Fruit fly (Drosophila melanogaster) whole organism, wandering third instar larva: Measurements from ENCODE around the gene Col4a1.

Experiments used
- Abd-B ChIP-seq: fragments of >200 bp; optimal IDR thresholded peaks from 2 replicates; lab custom pipeline; 2017; ENCODE audit warnings: missing biosample characterization, missing genetic modification characterization
- CG32264 ChIP-seq: fragments of 200-800 bp; sonication (Bioruptor generic); optimal IDR thresholded peaks from 2 replicates; lab custom pipeline; 2016; ENCODE audit warnings: missing biosample characterization, missing genetic modification characterization
- CG9705 ChIP-seq: fragments of 200-800 bp; sonication (Bioruptor generic); optimal IDR thresholded peaks from 2 replicates; lab custom pipeline; 2018; ENCODE audit warnings: missing biosample characterization, mild to moderate bottlenecking, missing genetic modification characterization
- CrebA ChIP-seq: fragments of 200-800 bp; sonication (Bioruptor generic); optimal IDR thresholded peaks from 2 replicates; lab custom pipeline; 2016; ENCODE audit warnings: missing biosample characterization, mild to moderate bottlenecking, missing genetic modification characterization, borderline replicate concordance
- Dfd ChIP-seq: fragments of >200 bp; optimal IDR thresholded peaks from 2 replicates; lab custom pipeline; 2017; ENCODE audit warnings: missing biosample characterization, missing genetic modification characterization
- Dif ChIP-seq: fragments of 200-275, 200-300 bp; sonication (Bioruptor generic); optimal IDR thresholded peaks from 2 replicates; lab custom pipeline; 2018; ENCODE audit warnings: missing biosample characterization, missing genetic modification characterization; ENCODE audit not compliant: partially characterized antibody
- GATAd ChIP-seq: sonication (Bioruptor generic); optimal IDR thresholded peaks from 2 replicates; lab custom pipeline; 2016; ENCODE audit warnings: missing biosample characterization, missing genetic modification characterization
- HLH106 ChIP-seq: fragments of 200-800 bp; optimal IDR thresholded peaks from 3 replicates; lab custom pipeline; 2019; ENCODE audit warnings: missing biosample characterization, mild to moderate bottlenecking, missing genetic modification characterization, moderate library complexity
- Hnf4 ChIP-seq: fragments of 200-800 bp; sonication (Bioruptor generic); optimal IDR thresholded peaks from 2 replicates; lab custom pipeline; 2016; ENCODE audit warnings: missing biosample characterization, mild to moderate bottlenecking, missing genetic modification characterization
- Hr78 ChIP-seq: fragments of >200 bp; optimal IDR thresholded peaks from 2 replicates; lab custom pipeline; 2017; ENCODE audit warnings: missing biosample characterization, missing genetic modification characterization
- Hr83 ChIP-seq: fragments of 200-300 bp; sonication (Bioruptor generic); optimal IDR thresholded peaks from 2 replicates; lab custom pipeline; 2016; ENCODE audit warnings: missing biosample characterization, mild to moderate bottlenecking, missing genetic modification characterization, moderate library complexity; ENCODE audit not compliant: poor library complexity, severe bottlenecking
- Jra ChIP-seq: sonication (Bioruptor generic); optimal IDR thresholded peaks from 2 replicates; lab custom pipeline; 2016; ENCODE audit warnings: missing biosample characterization, missing genetic modification characterization
- Mio ChIP-seq: sonication (Bioruptor generic); optimal IDR thresholded peaks from 2 replicates; lab custom pipeline; 2016; ENCODE audit warnings: missing biosample characterization, missing genetic modification characterization
- Myc ChIP-seq: fragments of >200 bp; optimal IDR thresholded peaks from 2 replicates; lab custom pipeline; 2017
- N ChIP-seq: fragments of >200 bp; optimal IDR thresholded peaks from 2 replicates; lab custom pipeline; 2018; ENCODE audit warnings: missing biosample characterization, missing external identifiers, missing genetic modification characterization
- OdsH ChIP-seq: fragments of 200-800 bp; sonication (Bioruptor generic); optimal IDR thresholded peaks from 2 replicates; lab custom pipeline; 2016; ENCODE audit warnings: missing biosample characterization, mild to moderate bottlenecking, missing genetic modification characterization
- Rel ChIP-seq, 2 experiments: fragments of 200-800 bp; sonication (Bioruptor generic) in 1 of 2; optimal IDR thresholded peaks; 2 replicates in 1 of 2; 3 replicates in 1 of 2; lab custom pipeline; 2016 to 2019; ENCODE audit warnings: mild to moderate bottlenecking in 2 of 2, missing biosample characterization in 2 of 2, missing genetic modification characterization in 2 of 2, moderate library complexity in 1 of 2
- Sp1 ChIP-seq: fragments of 200-800 bp; sonication (Bioruptor generic); optimal IDR thresholded peaks from 3 replicates; lab custom pipeline; 2019; ENCODE audit warnings: missing biosample characterization, mild to moderate bottlenecking, missing genetic modification characterization, moderate library complexity
- Vsx2 ChIP-seq: fragments of 200-300, 225-300 bp; sonication (Bioruptor generic); optimal IDR thresholded peaks from 2 replicates; lab custom pipeline; 2018; ENCODE audit warnings: missing biosample characterization, missing genetic modification characterization; ENCODE audit not compliant: partially characterized antibody
- br ChIP-seq: fragments of 200-800 bp; sonication (Bioruptor generic); optimal IDR thresholded peaks from 2 replicates; lab custom pipeline; 2016; ENCODE audit warnings: missing biosample characterization, missing genetic modification characterization
- brk ChIP-seq: fragments of 200-800 bp; sonication (Bioruptor generic); optimal IDR thresholded peaks from 2 replicates; lab custom pipeline; 2016; ENCODE audit warnings: missing biosample characterization, mild to moderate bottlenecking, missing genetic modification characterization
- dl ChIP-seq, 2 experiments: fragments of 175-275, 200-275 bp in 1 of 2; fragments of 200-275 bp in 1 of 2; sonication (Bioruptor generic); optimal IDR thresholded peaks; lab custom pipeline; 2018; ENCODE audit warnings: mild to moderate bottlenecking in 2 of 2, missing biosample characterization in 2 of 2, missing genetic modification characterization in 2 of 2, moderate library complexity in 2 of 2; ENCODE audit not compliant: partially characterized antibody in 2 of 2, insufficient read depth in 1 of 2
- dmrt93B ChIP-seq: fragments of 200-800 bp; sonication (Bioruptor generic); optimal IDR thresholded peaks from 2 replicates; lab custom pipeline; 2018; ENCODE audit warnings: missing biosample characterization, mild to moderate bottlenecking, missing genetic modification characterization
- dsf ChIP-seq: sonication (Bioruptor generic); optimal IDR thresholded peaks from 2 replicates; lab custom pipeline; 2016; ENCODE audit warnings: missing biosample characterization, missing genetic modification characterization, borderline replicate concordance
- ey ChIP-seq: fragments of 200-800 bp; sonication (Bioruptor generic); optimal IDR thresholded peaks from 2 replicates; lab custom pipeline; 2016; ENCODE audit warnings: missing biosample characterization, missing genetic modification characterization
- foxo ChIP-seq, 2 experiments: fragments of 200-800 bp; sonication (Bioruptor generic); optimal IDR thresholded peaks; 2 replicates in 1 of 2; 3 replicates in 1 of 2; lab custom pipeline; 2016 to 2017; ENCODE audit warnings: missing biosample characterization in 2 of 2, missing genetic modification characterization in 2 of 2
- fru ChIP-seq: fragments of 200-800 bp; sonication (Bioruptor generic); optimal IDR thresholded peaks from 3 replicates; lab custom pipeline; 2016; ENCODE audit warnings: missing biosample characterization, mild to moderate bottlenecking, missing genetic modification characterization
- h ChIP-seq: fragments of 200-800 bp; sonication (Bioruptor generic); optimal IDR thresholded peaks from 3 replicates; lab custom pipeline; 2016; ENCODE audit warnings: missing biosample characterization, mild to moderate bottlenecking, missing genetic modification characterization
- jim ChIP-seq: fragments of 175-275, 200-325 bp; sonication (Bioruptor generic); optimal IDR thresholded peaks from 2 replicates; lab custom pipeline; 2016; ENCODE audit warnings: missing biosample characterization, mild to moderate bottlenecking, missing genetic modification characterization
- lola ChIP-seq: fragments of >200 bp; optimal IDR thresholded peaks from 2 replicates; lab custom pipeline; 2017; ENCODE audit warnings: missing biosample characterization, missing genetic modification characterization
- pan ChIP-seq: fragments of >200 bp; optimal IDR thresholded peaks from 2 replicates; lab custom pipeline; 2017
- psq ChIP-seq: fragments of 200-800 bp; sonication (Bioruptor generic); optimal IDR thresholded peaks from 3 replicates; lab custom pipeline; 2017; ENCODE audit warnings: missing biosample characterization, mild to moderate bottlenecking, missing genetic modification characterization, moderate library complexity
- rgr ChIP-seq: fragments of 200-800 bp; sonication (Bioruptor generic); optimal IDR thresholded peaks from 3 replicates; lab custom pipeline; 2016; ENCODE audit warnings: missing biosample characterization, mild to moderate bottlenecking, missing genetic modification characterization
- sage ChIP-seq: fragments of 200-800 bp; sonication (Bioruptor generic); optimal IDR thresholded peaks from 2 replicates; lab custom pipeline; 2016; ENCODE audit warnings: missing biosample characterization, mild to moderate bottlenecking, missing genetic modification characterization
- sv ChIP-seq: fragments of 200-800 bp; sonication (Bioruptor generic); optimal IDR thresholded peaks from 3 replicates; lab custom pipeline; 2016; ENCODE audit warnings: missing biosample characterization, missing genetic modification characterization
- tai ChIP-seq: sonication (Bioruptor generic); optimal IDR thresholded peaks from 2 replicates; lab custom pipeline; 2016; ENCODE audit warnings: missing biosample characterization, missing genetic modification characterization
- usp ChIP-seq: fragments of >200 bp; optimal IDR thresholded peaks from 2 replicates; lab custom pipeline; 2017; ENCODE audit warnings: missing biosample characterization, missing genetic modification characterization
- woc ChIP-seq: sonication (Bioruptor generic); optimal IDR thresholded peaks from 2 replicates; lab custom pipeline; 2016; ENCODE audit warnings: missing biosample characterization, mild to moderate bottlenecking, missing genetic modification characterization

Gene Col4a1

dm6 chr2L:5043495-5044146 lies 14.2 kb downstream of the Col4a1 start (continued):
- TF ChIP-seq dl (GFP tag; optimal IDR thresholded peaks at IDR 0.05; lab: Kevin White, UChicago; ENCODE audit: insufficient read depth in 1 of 2, partially characterized antibody in 2 of 2) (no peak), Hnf4 (GFP tag; lab: Kevin White, UChicago) (peak; percentile 72), GATAd (GFP tag; lab: Kevin White, UChicago) (no peak), HLH106 (tag; lab: Kevin White, UChicago) (peak; percentile 48), jim (no peak), ey (GFP tag; lab: Kevin White, UChicago) (peak; percentile 51), sv (GFP tag; lab: Kevin White, UChicago) (no peak)

DNA sequence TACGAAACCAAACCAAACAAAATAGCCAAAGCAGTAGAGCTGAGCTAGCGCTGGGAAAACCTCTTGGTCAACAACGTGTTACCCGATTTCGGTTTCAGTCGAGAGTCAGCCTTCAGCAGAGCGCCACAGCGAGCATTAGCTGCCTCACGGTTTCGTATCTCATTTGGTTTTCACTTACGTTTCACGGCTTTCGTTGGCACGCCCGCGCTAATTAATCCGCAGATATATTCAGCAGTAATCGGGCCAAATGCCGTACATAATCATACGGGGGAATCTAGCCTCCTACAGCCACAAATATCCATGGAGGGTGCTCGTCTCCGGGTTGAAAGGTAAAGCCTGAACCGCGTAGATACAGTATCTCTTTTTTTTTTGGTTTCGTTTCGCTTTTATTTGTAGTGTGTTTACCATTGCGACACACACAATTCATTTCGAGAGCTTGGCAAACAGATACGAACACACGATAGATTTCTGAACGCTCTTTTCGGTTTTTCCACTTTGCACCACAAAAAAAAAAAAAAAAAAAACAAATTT lies 15.0 kb downstream of the Col4a1 start, which contains the start of gene CG31650:
Gene CG31650, minus strand, starts transcription at position 352 of the 531 bp plus-strand sequence.
- TF ChIP-seq br (GFP tag; lab: Kevin White, UChicago) (no peak), HLH106 (tag; lab: Kevin White, UChicago) (no peak), N (no peak), sv (GFP tag; lab: Kevin White, UChicago) (no peak), fru (GFP tag; lab: Kevin White, UChicago) (no peak), Mio (GFP tag; lab: Kevin White, UChicago) (no peak), ey (GFP tag; lab: Kevin White, UChicago) (no peak), CG9705 (GFP tag; lab: Kevin White, UChicago) (no peak), OdsH (no peak), usp (no peak), Hnf4 (GFP tag; lab: Kevin White, UChicago) (no peak), h (GFP tag; lab: Kevin White, UChicago) (no peak), Dif (GFP tag; lab: Kevin White, UChicago) (no peak), GATAd (GFP tag; lab: Kevin White, UChicago) (no peak), brk (GFP tag; lab: Kevin White, UChicago) (no peak), Rel (GFP tag; optimal IDR thresholded peaks at IDR 0.05; lab: Kevin White, UChicago) (no peak), Rel (tag; optimal IDR thresholded peaks at IDR 0.05; lab: Kevin White, UChicago) (no peak)
- TF ChIP-seq, all 38 proteins: peak for 0

- TF ChIP-seq Hr78 (GFP tag; lab: Kevin White, UChicago) (no peak), psq (GFP tag; lab: Kevin White, UChicago) (no peak), jim (no peak), foxo (GFP tag; optimal IDR thresholded peaks at IDR 0.05; lab: Kevin White, UChicago) (peak in 1 of 2 experiments; percentile 43), lola (GFP tag; lab: Kevin White, UChicago) (no peak), Jra (no peak), Dfd (GFP tag; lab: Kevin White, UChicago) (no peak), fru (GFP tag; lab: Kevin White, UChicago) (no peak), dl (GFP tag; optimal IDR thresholded peaks at IDR 0.05; lab: Kevin White, UChicago; ENCODE audit: insufficient read depth in 1 of 2, partially characterized antibody in 2 of 2) (no peak), Mio (GFP tag; lab: Kevin White, UChicago) (no peak), GATAd (GFP tag; lab: Kevin White, UChicago) (no peak), Vsx2 (GFP tag; lab: Kevin White, UChicago) (peak; percentile 33), OdsH (peak; percentile 18), Myc (no peak), h (GFP tag; lab: Kevin White, UChicago) (peak; percentile 55), dmrt93B (GFP tag; lab: Kevin White, UChicago) (no peak), Dif (GFP tag; lab: Kevin White, UChicago) (no peak), Abd-B (GFP tag; lab: Kevin White, UChicago) (no peak), pan (lab: Kevin White, UChicago) (no peak), CG32264 (GFP tag; lab: Kevin White, UChicago) (no peak), Hr83 (GFP tag; lab: Kevin White, UChicago) (peak; percentile 3), usp (no peak), dsf (GFP tag; lab: Kevin White, UChicago) (no peak), brk (GFP tag; lab: Kevin White, UChicago) (no peak), N (no peak), br (GFP tag; lab: Kevin White, UChicago) (peak; percentile 52), tai (GFP tag; lab: Kevin White, UChicago) (no peak), Sp1 (GFP tag; lab: Kevin White, UChicago) (peak; percentile 11), woc (GFP tag; lab: Kevin White, UChicago) (no peak), sage (GFP tag; lab: Kevin White, UChicago) (no peak), sv (GFP tag; lab: Kevin White, UChicago) (peak; percentile 31), Rel (GFP tag; optimal IDR thresholded peaks at IDR 0.05; lab: Kevin White, UChicago) (no peak), Rel (tag; optimal IDR thresholded peaks at IDR 0.05; lab: Kevin White, UChicago) (no peak), HLH106 (tag; lab: Kevin White, UChicago) (peak; percentile 28), CrebA (GFP tag; lab: Kevin White, UChicago) (no peak), Hnf4 (GFP tag; lab: Kevin White, UChicago) (peak; percentile 15), ey (GFP tag; lab: Kevin White, UChicago) (peak; percentile 44), CG9705 (GFP tag; lab: Kevin White, UChicago) (no peak), rgr (GFP tag; lab: Kevin White, UChicago) (peak; percentile 42)
These were observed 15.6 kb downstream of the Col4a1 start for dm6 chr2L:5044892-5045619.
